Fruit fly (Drosophila melanogaster) Kc167 (cell line): ENCODE data around the gene CG15517.

Experiments
- Myc ChIP-seq: fragments of >200 bp; optimal IDR thresholded peaks from 2 replicates; lab custom pipeline; 2017; ENCODE audit warnings: missing external identifiers
- Sin3A ChIP-seq: fragments of >200 bp; optimal IDR thresholded peaks from 2 replicates; lab custom pipeline; 2018; ENCODE audit warnings: missing external identifiers
- h ChIP-seq: fragments of >200 bp; optimal IDR thresholded peaks from 3 replicates; lab custom pipeline; 2018; ENCODE audit warnings: missing external identifiers
- insv ChIP-seq: fragments of >200 bp; optimal IDR thresholded peaks from 3 replicates; lab custom pipeline; 2018; ENCODE audit warnings: missing external identifiers
- psq ChIP-seq: fragments of >200 bp; optimal IDR thresholded peaks from 2 replicates; lab custom pipeline; 2017; ENCODE audit warnings: missing external identifiers
- ttk ChIP-seq: sonication (Bioruptor generic); optimal IDR thresholded peaks from 2 replicates; lab custom pipeline; 2017; ENCODE audit warnings: missing external identifiers

Gene CG15517

dm6 chr3R:29899635-29900034 is 4.0 kb downstream of the CG15517 start:
- TF ChIP-seq Sin3A: no peak
- no peak for TF ChIP-seq ttk (lab: Kevin White, UChicago)
- no peak for TF ChIP-seq insv (lab: Kevin White, UChicago)

- TF ChIP-seq insv (lab: Kevin White, UChicago) (no peak), Sin3A (no peak), h (lab: Kevin White, UChicago) (no peak), psq (lab: Kevin White, UChicago) (no peak), Myc (no peak), ttk (lab: Kevin White, UChicago) (no peak)
These were observed 5.0 kb downstream of the CG15517 start for dm6 chr3R:29898588-29898987.

dm6 chr3R:29894393-29894792 is 9.2 kb downstream of the CG15517 start:
- no peak for TF ChIP-seq insv (lab: Kevin White, UChicago)
- no peak for TF ChIP-seq Sin3A
- TF ChIP-seq psq (lab: Kevin White, UChicago): no peak
- TF ChIP-seq h (lab: Kevin White, UChicago): no peak

dm6 chr3R:29893030-29893429 is 10.6 kb downstream of the CG15517 start:
- TF ChIP-seq h (lab: Kevin White, UChicago) (no peak), Sin3A (no peak), insv (lab: Kevin White, UChicago) (no peak)

dm6 chr3R:29891183-29891582 is 12.4 kb downstream of the CG15517 start:
- TF ChIP-seq Myc (no peak), Sin3A (no peak), insv (lab: Kevin White, UChicago) (no peak), ttk (lab: Kevin White, UChicago) (no peak), h (lab: Kevin White, UChicago) (no peak), psq (lab: Kevin White, UChicago) (no peak)

dm6 chr3R:29880306-29880705 is 23.3 kb downstream of the CG15517 start:
- TF ChIP-seq psq (lab: Kevin White, UChicago) (no peak), h (lab: Kevin White, UChicago) (no peak), ttk (lab: Kevin White, UChicago) (no peak), Myc (no peak), insv (lab: Kevin White, UChicago) (no peak), Sin3A (no peak)

dm6 chr3R:29876733-29877193 is 26.9 kb downstream of the CG15517 start, which contains the start of gene CG31038:
CG31038 (plus strand) TSS chr3R:29877059.
- TF ChIP-seq psq (lab: Kevin White, UChicago): no peak
- no peak for TF ChIP-seq ttk (lab: Kevin White, UChicago)
- TF ChIP-seq insv (lab: Kevin White, UChicago): no peak
- TF ChIP-seq Sin3A: no peak
- TF ChIP-seq Myc: no peak
- no peak for TF ChIP-seq h (lab: Kevin White, UChicago)

dm6 chr3R:29876232-29876631 is 27.4 kb downstream of the CG15517 start:
- no peak for TF ChIP-seq Myc
- no peak for TF ChIP-seq h (lab: Kevin White, UChicago)
- no peak for TF ChIP-seq Sin3A
- no peak for TF ChIP-seq ttk (lab: Kevin White, UChicago)
- TF ChIP-seq insv (lab: Kevin White, UChicago): no peak
- TF ChIP-seq psq (lab: Kevin White, UChicago): no peak

dm6 chr3R:29875830-29876229 is 27.8 kb downstream of the CG15517 start:
- TF ChIP-seq psq (lab: Kevin White, UChicago) (no peak), h (lab: Kevin White, UChicago) (no peak), Sin3A (no peak), Myc (no peak), ttk (lab: Kevin White, UChicago) (no peak), insv (lab: Kevin White, UChicago) (no peak)

- no peak for TF ChIP-seq Myc
- no peak for TF ChIP-seq ttk (lab: Kevin White, UChicago)
- no peak for TF ChIP-seq h (lab: Kevin White, UChicago)
- TF ChIP-seq psq (lab: Kevin White, UChicago): no peak
- no peak for TF ChIP-seq insv (lab: Kevin White, UChicago)
- TF ChIP-seq Sin3A: no peak
These were observed 34.3 kb downstream of the CG15517 start, which contains the start of gene CG34133 for dm6 chr3R:29869350-29869688. CG34133 (plus strand) TSS chr3R:29869365.

dm6 chr3R:29868676-29869349 is 34.8 kb downstream of the CG15517 start, which contains the start of gene Zip99C:
Zip99C (minus strand) TSS chr3R:29868895.
- TF ChIP-seq insv (lab: Kevin White, UChicago): no peak
- no peak for TF ChIP-seq Myc
- no peak for TF ChIP-seq Sin3A
- no peak for TF ChIP-seq h (lab: Kevin White, UChicago)
- no peak for TF ChIP-seq psq (lab: Kevin White, UChicago)
- TF ChIP-seq ttk (lab: Kevin White, UChicago): no peak

dm6 chr3R:29867895-29868294 is 35.7 kb downstream of the CG15517 start:
- no peak for TF ChIP-seq insv (lab: Kevin White, UChicago)
- TF ChIP-seq Myc: no peak
- TF ChIP-seq ttk (lab: Kevin White, UChicago): no peak
- TF ChIP-seq Sin3A: no peak
- TF ChIP-seq h (lab: Kevin White, UChicago): no peak
- no peak for TF ChIP-seq psq (lab: Kevin White, UChicago)

- no peak for TF ChIP-seq Sin3A
- TF ChIP-seq psq (lab: Kevin White, UChicago): no peak
- no peak for TF ChIP-seq ttk (lab: Kevin White, UChicago)
- no peak for TF ChIP-seq h (lab: Kevin White, UChicago)
- TF ChIP-seq insv (lab: Kevin White, UChicago): no peak
- TF ChIP-seq Myc: no peak
These were observed 36.2 kb downstream of the CG15517 start for dm6 chr3R:29867470-29867869.
